Fruit fly (Drosophila melanogaster) whole organism, pupa: ENCODE data around the gene CG3857.

Experiments
- CG10348 ChIP-seq: fragments of 200-800 bp; sonication (Bioruptor generic); IDR thresholded peaks from 2 replicates; pipeline ENCODE4 v1.3.6; 2022; ENCODE audit warnings: missing biosample characterization, missing genetic modification characterization
- CG12605 ChIP-seq: fragments of 200-800 bp; sonication (Bioruptor generic); IDR thresholded peaks from 2 replicates; pipeline ENCODE4 v1.3.6; 2022; ENCODE audit warnings: missing biosample characterization, missing genetic modification characterization
- CG13204 ChIP-seq: fragments of 200-800 bp; sonication (Bioruptor generic); optimal IDR thresholded peaks from 2 replicates; lab custom pipeline; 2018; ENCODE audit warnings: missing biosample characterization, mild to moderate bottlenecking, missing genetic modification characterization, moderate library complexity
- CG14655 ChIP-seq: fragments of 200-800 bp; sonication (Bioruptor generic); optimal IDR thresholded peaks from 3 replicates; lab custom pipeline; 2017; ENCODE audit warnings: mild to moderate bottlenecking, missing biosample characterization, missing genetic modification reagents, missing genetic modification characterization
- CG17806 ChIP-seq: fragments of 200-800 bp; sonication (Bioruptor generic); optimal IDR thresholded peaks from 2 replicates; lab custom pipeline; 2018; ENCODE audit warnings: missing biosample characterization, mild to moderate bottlenecking, missing genetic modification characterization, moderate library complexity
- CG32121 ChIP-seq: fragments of 200-800 bp; sonication (Bioruptor generic); IDR thresholded peaks from 2 replicates; pipeline ENCODE4 v1.3.6; 2022; ENCODE audit warnings: missing biosample characterization, missing genetic modification characterization
- CG4496 ChIP-seq: fragments of 200-800 bp; sonication (Bioruptor generic); IDR thresholded peaks from 3 replicates; pipeline ENCODE4 v1.3.6; 2022; ENCODE audit warnings: missing biosample characterization, missing genetic modification characterization
- CG8159 ChIP-seq: fragments of 200-800 bp; sonication (Bioruptor generic); optimal IDR thresholded peaks from 3 replicates; lab custom pipeline; 2018; ENCODE audit warnings: missing biosample characterization, mild to moderate bottlenecking, missing genetic modification characterization, moderate library complexity
- CG8301 ChIP-seq: fragments of 200-800 bp; sonication (Bioruptor generic); optimal IDR thresholded peaks from 2 replicates; lab custom pipeline; 2018; ENCODE audit warnings: missing biosample characterization, mild to moderate bottlenecking, missing genetic modification characterization
- CG9948 ChIP-seq: fragments of 200-800 bp; sonication (Bioruptor generic); optimal IDR thresholded peaks from 2 replicates; lab custom pipeline; 2018; ENCODE audit warnings: missing biosample characterization, mild to moderate bottlenecking, missing genetic modification characterization, moderate library complexity
- D1 ChIP-seq: fragments of 200-800 bp; sonication (Bioruptor generic); optimal IDR thresholded peaks from 2 replicates; lab custom pipeline; 2018; ENCODE audit warnings: missing biosample characterization, mild to moderate bottlenecking, missing genetic modification characterization, moderate library complexity
- EcR ChIP-seq: fragments of 200-800 bp; sonication (Bioruptor generic); optimal IDR thresholded peaks from 3 replicates; lab custom pipeline; 2019; ENCODE audit warnings: missing biosample characterization, missing genetic modification characterization, mild to moderate bottlenecking, moderate library complexity, missing genetic modification reagents
- Ets98B ChIP-seq: fragments of 200-800 bp; sonication (Bioruptor generic); IDR thresholded peaks from 2 replicates; pipeline ENCODE4 v1.3.6; 2022; ENCODE audit warnings: missing biosample characterization, missing genetic modification characterization
- Pif1A ChIP-seq: fragments of 200-800 bp; sonication (Bioruptor generic); optimal IDR thresholded peaks from 3 replicates; lab custom pipeline; 2016; ENCODE audit warnings: missing biosample characterization, missing genetic modification characterization
- Pif1B ChIP-seq: fragments of 200-800 bp; sonication (Bioruptor generic); optimal IDR thresholded peaks from 3 replicates; lab custom pipeline; 2016; ENCODE audit warnings: missing biosample characterization, missing genetic modification characterization
- Snoo ChIP-seq: fragments of 200-800 bp; sonication (Bioruptor generic); optimal IDR thresholded peaks from 3 replicates; lab custom pipeline; 2017; ENCODE audit warnings: missing biosample characterization, mild to moderate bottlenecking, missing genetic modification characterization, inconsistent platforms
- fd96Ca ChIP-seq: fragments of 200-800 bp; sonication (Bioruptor generic); IDR thresholded peaks from 3 replicates; pipeline ENCODE4 v1.3.6; 2022; ENCODE audit warnings: missing biosample characterization, missing genetic modification characterization
- gl ChIP-seq: fragments of 200-800 bp; sonication (Bioruptor generic); optimal IDR thresholded peaks from 2 replicates; lab custom pipeline; 2018; ENCODE audit warnings: missing biosample characterization, mild to moderate bottlenecking, missing genetic modification characterization
- rn ChIP-seq: fragments of 200-800 bp; sonication (Bioruptor generic); IDR thresholded peaks from 2 replicates; pipeline ENCODE4 v1.3.6; 2022; ENCODE audit warnings: missing biosample characterization, missing genetic modification characterization

Gene CG3857

dm6 chrX:1979673-1980072 is 39.8 kb upstream of the CG3857 start:
- 0 out of 2 replicates have a peak, but pooled peaks have one; percentile 17 for TF ChIP-seq CG10348 (GFP tag; lab: Robert Waterston, UW)
- TF ChIP-seq CG8159, result no peak
- peak; percentile 50 for TF ChIP-seq CG14655 (GFP tag; lab: Kevin White, UChicago)
- TF ChIP-seq rn (GFP tag; lab: Robert Waterston, UW), result peak; percentile 70
- TF ChIP-seq CG8301 (tag; lab: Kevin White, UChicago), result peak; percentile 37
- TF ChIP-seq CG13204 (GFP tag; lab: Kevin White, UChicago), result no peak
- TF ChIP-seq Snoo, result no peak
- TF ChIP-seq CG12605 (GFP tag; lab: Robert Waterston, UW), result peak; percentile 48
- TF ChIP-seq fd96Ca (GFP tag; lab: Robert Waterston, UW), result peak; percentile 84
- TF ChIP-seq CG17806 (tag; lab: Kevin White, UChicago), result no peak
- peak; percentile 88 for TF ChIP-seq CG4496
- TF ChIP-seq EcR (GFP tag; lab: Kevin White, UChicago), result no peak
- no peak for TF ChIP-seq D1 (tag; lab: Kevin White, UChicago)
- no peak for TF ChIP-seq Pif1A (GFP tag; lab: Kevin White, UChicago)
- no peak for TF ChIP-seq Pif1B (GFP tag; lab: Kevin White, UChicago)
- TF ChIP-seq Ets98B (GFP tag; lab: Robert Waterston, UW), result peak; percentile 86
- peak; percentile 86 for TF ChIP-seq CG32121 (GFP tag; lab: Robert Waterston, UW)
- TF ChIP-seq, all 21 proteins: peak for 9

dm6 chrX:1979031-1979430 is 39.2 kb upstream of the CG3857 start:
- no peak for TF ChIP-seq CG9948
- peak; percentile 83 for TF ChIP-seq fd96Ca (GFP tag; lab: Robert Waterston, UW)
- TF ChIP-seq CG10348 (GFP tag; lab: Robert Waterston, UW), result peak; percentile 6; the same call in 1 of the 2 replicates
- peak; percentile 28 for TF ChIP-seq Pif1A (GFP tag; lab: Kevin White, UChicago)
- peak; percentile 85 for TF ChIP-seq CG32121 (GFP tag; lab: Robert Waterston, UW)
- TF ChIP-seq CG8301 (tag; lab: Kevin White, UChicago), result peak; percentile 75
- no peak for TF ChIP-seq Ets98B (GFP tag; lab: Robert Waterston, UW)
- TF ChIP-seq CG14655 (GFP tag; lab: Kevin White, UChicago), result peak; percentile 71
- TF ChIP-seq Pif1B (GFP tag; lab: Kevin White, UChicago), result no peak
- TF ChIP-seq rn (GFP tag; lab: Robert Waterston, UW), result peak; percentile 26; the same call in 1 of the 2 replicates
- peak; percentile 60 for TF ChIP-seq CG4496

dm6 chrX:1975879-1976601 is 36.2 kb upstream of the CG3857 start:
- TF ChIP-seq EcR (GFP tag; lab: Kevin White, UChicago), result peak; percentile 96
- peak; percentile 62; the same call in 2 of the 3 replicates for TF ChIP-seq CG4496
- no peak for TF ChIP-seq Pif1A (GFP tag; lab: Kevin White, UChicago)
- no peak for TF ChIP-seq gl (tag; lab: Kevin White, UChicago)
- TF ChIP-seq fd96Ca (GFP tag; lab: Robert Waterston, UW), result peak; percentile 54; the same call in 1 of the 3 replicates
- TF ChIP-seq CG9948, result no peak
- TF ChIP-seq CG17806 (tag; lab: Kevin White, UChicago), result no peak
- peak; percentile 45 for TF ChIP-seq Ets98B (GFP tag; lab: Robert Waterston, UW)
- peak; percentile 22 for TF ChIP-seq CG8301 (tag; lab: Kevin White, UChicago)
- TF ChIP-seq CG13204 (GFP tag; lab: Kevin White, UChicago), result peak; percentile 1
- peak; percentile 27 for TF ChIP-seq CG32121 (GFP tag; lab: Robert Waterston, UW)
- TF ChIP-seq CG12605 (GFP tag; lab: Robert Waterston, UW), result peak; percentile 39; the same call in 1 of the 2 replicates
- peak; percentile 23 for TF ChIP-seq CG14655 (GFP tag; lab: Kevin White, UChicago)

- TF ChIP-seq Snoo, result peak; percentile 55
- TF ChIP-seq CG13204 (GFP tag; lab: Kevin White, UChicago), result no peak
- TF ChIP-seq CG9948, result no peak
- TF ChIP-seq CG14655 (GFP tag; lab: Kevin White, UChicago), result no peak
Observed at dm6 chrX:1972150-1972549, 32.3 kb upstream of the CG3857 start.

dm6 chrX:1970575-1971325 is 30.9 kb upstream of the CG3857 start:
- TF ChIP-seq CG32121 (GFP tag; lab: Robert Waterston, UW), result peak; percentile 46
- 0 out of 2 replicates have a peak, but pooled peaks have one; percentile 22 for TF ChIP-seq Ets98B (GFP tag; lab: Robert Waterston, UW)
- peak; percentile 78 for TF ChIP-seq EcR (GFP tag; lab: Kevin White, UChicago)
- no peak for TF ChIP-seq CG13204 (GFP tag; lab: Kevin White, UChicago)
- no peak for TF ChIP-seq CG14655 (GFP tag; lab: Kevin White, UChicago)
- TF ChIP-seq, all 21 proteins: peak for 3
